Fruit fly (Drosophila melanogaster): ENCODE measurements around the gene CG32249.

CG32249 gene

DNA sequence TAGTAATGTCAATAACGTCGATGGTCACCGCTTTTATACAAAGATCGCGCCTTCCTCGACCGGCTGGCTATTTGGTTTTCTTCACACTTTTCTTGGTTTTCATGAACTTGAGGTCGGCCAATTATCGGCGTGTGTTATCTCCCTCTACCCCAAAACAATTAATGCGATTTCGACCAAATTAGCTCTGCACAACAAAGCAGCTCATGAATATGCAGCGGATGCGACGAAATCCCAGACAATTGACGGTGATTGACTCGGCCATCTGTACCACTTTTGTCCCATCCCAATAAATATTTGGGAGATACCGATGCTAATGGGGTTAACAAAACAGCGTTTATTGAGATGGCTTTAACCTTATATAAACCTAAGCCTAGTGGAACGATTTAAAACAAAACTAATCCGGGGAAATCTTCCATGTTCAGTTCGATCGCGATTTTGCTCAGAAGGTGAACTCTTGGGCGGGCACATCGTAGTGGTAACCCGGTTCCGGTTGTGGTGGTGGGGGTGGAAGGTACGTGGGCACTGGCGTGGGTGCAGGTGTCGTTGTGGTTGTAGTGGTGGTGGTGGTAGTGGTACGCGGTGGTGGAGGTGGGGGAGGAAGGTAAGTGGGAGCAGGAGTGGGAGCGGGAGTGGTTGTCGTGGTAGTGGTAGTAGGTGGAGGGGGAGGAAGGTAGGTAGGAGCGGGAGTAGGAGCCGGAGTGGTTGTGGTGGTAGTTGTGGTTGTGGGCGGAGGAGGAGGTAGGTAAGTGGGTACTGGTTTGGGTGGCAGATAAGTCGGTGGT lies 9.3 kb upstream of the CG32249 start, which contains the start of gene CG15022 (continued):
- TF ChIP-seq CG17359 (tag; optimal IDR thresholded peaks at IDR 0.05), result no peak
- no peak for TF ChIP-seq Fer2 (tag; optimal IDR thresholded peaks at IDR 0.05)
- no peak for TF ChIP-seq grau (tag; optimal IDR thresholded peaks at IDR 0.05)

DNA sequence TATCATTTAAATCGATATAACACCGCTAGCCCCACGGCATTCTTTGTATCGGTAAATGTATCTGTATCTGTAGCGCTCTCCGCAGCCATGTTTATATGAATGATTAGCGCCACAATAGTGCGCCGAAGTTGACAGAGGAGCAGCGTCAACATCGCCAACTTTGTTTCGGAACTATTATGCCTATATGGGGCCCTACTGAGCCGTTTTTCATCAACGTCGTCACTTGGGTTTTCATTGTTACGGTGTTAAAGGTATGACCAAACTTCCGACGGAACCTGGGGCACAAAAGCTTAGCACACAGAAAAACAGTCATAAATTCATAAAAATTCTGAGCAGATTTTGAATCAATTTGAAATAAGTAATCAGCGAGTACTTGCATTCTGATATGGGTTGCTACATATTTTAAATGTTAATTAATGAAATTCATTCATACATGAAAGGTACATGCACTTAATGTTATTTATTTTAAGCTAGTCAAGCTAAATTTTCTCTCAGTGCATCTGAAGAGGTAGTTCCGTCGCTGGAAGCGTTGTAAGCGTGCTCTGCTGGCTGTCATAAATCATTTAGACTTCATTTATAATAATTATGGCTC lies 8.3 kb upstream of the CG32249 start, which contains the start of gene CG15023:
CG15023 (minus strand) TSS at position 51 of the 592 bp plus-strand sequence.
- peak; percentile 51; the same call in 1 of the 2 replicates for TF ChIP-seq onecut (GFP tag; IDR thresholded peaks at IDR 0.05)
- peak; percentile 15 for TF ChIP-seq CG10209 (GFP tag; optimal IDR thresholded peaks at IDR 0.05)
- TF ChIP-seq Ptx1 (GFP tag; IDR thresholded peaks at IDR 0.05), result peak; percentile 46
- no peak for TF ChIP-seq maf-S (GFP tag; optimal IDR thresholded peaks at IDR 0.05)
- TF ChIP-seq CG5953 (GFP tag; IDR thresholded peaks at IDR 0.05), result no peak
- no peak for TF ChIP-seq CG18476 (GFP tag; optimal IDR thresholded peaks at IDR 0.05)
- no peak for TF ChIP-seq insv (GFP tag; optimal IDR thresholded peaks at IDR 0.05)
- TF ChIP-seq CG33213 (GFP tag; optimal IDR thresholded peaks at IDR 0.05), result no peak
- no peak for TF ChIP-seq CG4404 (GFP tag; IDR thresholded peaks at IDR 0.05)
- TF ChIP-seq slbo (GFP tag; IDR thresholded peaks at IDR 0.05), result no peak; the same call in 1 of the 2 replicates
- no peak for TF ChIP-seq crol (GFP tag; IDR thresholded peaks at IDR 0.05)
- TF ChIP-seq Hand (GFP tag; optimal IDR thresholded peaks at IDR 0.05), result no peak
- peak; percentile 0 for TF ChIP-seq Sox100B (GFP tag; optimal IDR thresholded peaks at IDR 0.05)
- TF ChIP-seq ranshi (GFP tag; IDR thresholded peaks at IDR 0.05), result peak; percentile 23; the same call in 1 of the 2 replicates
- peak; percentile 67 for TF ChIP-seq CG15269 (tag; optimal IDR thresholded peaks at IDR 0.05)
- TF ChIP-seq CG30020 (tag; optimal IDR thresholded peaks at IDR 0.05), result no peak
- no peak for TF ChIP-seq CG4854 (GFP tag; optimal IDR thresholded peaks at IDR 0.05)
- peak; percentile 55; the same call in 2 of the 3 replicates for TF ChIP-seq tgo (GFP tag; IDR thresholded peaks at IDR 0.05)
- no peak for TF ChIP-seq CG7357 (GFP tag; IDR thresholded peaks at IDR 0.05)
- TF ChIP-seq Ets65A (GFP tag), result peak; percentile 12
- no peak for TF ChIP-seq CG13624 (GFP tag; optimal IDR thresholded peaks at IDR 0.05)
- TF ChIP-seq lola (GFP tag; optimal IDR thresholded peaks at IDR 0.05), result no peak
- TF ChIP-seq nmo (GFP tag; optimal IDR thresholded peaks at IDR 0.05), result peak; percentile 11
- TF ChIP-seq CG2116 (GFP tag; optimal IDR thresholded peaks at IDR 0.05), result no peak
- 0 out of 2 replicates have a peak, but pooled peaks have one; percentile 7 for TF ChIP-seq Atf6 (GFP tag; IDR thresholded peaks at IDR 0.05)
- peak; percentile 42; the same call in 1 of the 2 replicates for TF ChIP-seq lmd (GFP tag; IDR thresholded peaks at IDR 0.05)
- TF ChIP-seq chif (GFP tag; optimal IDR thresholded peaks at IDR 0.05), result no peak
- TF ChIP-seq dpn (GFP tag; optimal IDR thresholded peaks at IDR 0.05), result peak in 1 of 2 experiments; percentile 6
- peak; percentile 35 for TF ChIP-seq CG2120 (GFP tag; optimal IDR thresholded peaks at IDR 0.05)
- TF ChIP-seq CG13296 (GFP tag; optimal IDR thresholded peaks at IDR 0.05), result peak; percentile 61
- no peak for TF ChIP-seq CG18599 (GFP tag; optimal IDR thresholded peaks at IDR 0.05)
- TF ChIP-seq E2f2 (GFP tag; IDR thresholded peaks at IDR 0.05), result 0 out of 2 replicates have a peak, but pooled peaks have one; percentile 7
- no peak for TF ChIP-seq Gug (GFP tag; IDR thresholded peaks at IDR 0.05)
- TF ChIP-seq Hr51 (GFP tag; optimal IDR thresholded peaks at IDR 0.05), result peak in 1 of 2 experiments; percentile 48
- no peak for TF ChIP-seq CG2199 (GFP tag; IDR thresholded peaks at IDR 0.05)
- peak; percentile 13 for TF ChIP-seq CG17385 (GFP tag; optimal IDR thresholded peaks at IDR 0.05)
- no peak for TF ChIP-seq oc (tag; optimal IDR thresholded peaks at IDR 0.05)
- TF ChIP-seq Med (GFP tag), result peak; percentile 69
- TF ChIP-seq CG30403 (GFP tag; optimal IDR thresholded peaks at IDR 0.05), result peak; percentile 19
- TF ChIP-seq CG11398 (GFP tag; optimal IDR thresholded peaks at IDR 0.05), result no peak
- TF ChIP-seq Dp (GFP tag; optimal IDR thresholded peaks at IDR 0.05), result no peak
- TF ChIP-seq fd102C (GFP tag; optimal IDR thresholded peaks at IDR 0.05), result no peak
- no peak for TF ChIP-seq phol (tag; optimal IDR thresholded peaks at IDR 0.05)
